Worm (Caenorhabditis elegans) whole organism, L3 larva: ENCODE results near the gene fbxb-57.

ENCODE experiments used
- ama-1 ChIP-seq: fragments of 150-350 bp; optimal IDR thresholded peaks from 2 replicates; lab custom pipeline; 2018
- ceh-16 ChIP-seq: sonication (generic microtip); optimal IDR thresholded peaks from 2 replicates; lab custom pipeline; 2017; ENCODE audit warnings: missing biosample characterization, missing genetic modification characterization
- ceh-28 ChIP-seq: fragments of 150-350 bp; optimal IDR thresholded peaks from 2 replicates; lab custom pipeline; 2014; ENCODE audit warnings: missing biosample characterization, missing genetic modification reagents, missing genetic modification characterization
- ceh-82 ChIP-seq: fragments of 150-350 bp; optimal IDR thresholded peaks from 2 replicates; lab custom pipeline; 2014; ENCODE audit warnings: missing biosample characterization, missing genetic modification characterization
- ceh-9 ChIP-seq: sonication (generic microtip); optimal IDR thresholded peaks from 2 replicates; lab custom pipeline; 2018; ENCODE audit warnings: missing biosample characterization, missing genetic modification characterization
- daf-12 ChIP-seq: fragments of 150-350 bp; optimal IDR thresholded peaks from 2 replicates; lab custom pipeline; 2014; ENCODE audit warnings: missing biosample characterization, missing genetic modification reagents, missing genetic modification characterization
- egl-5 ChIP-seq: fragments of 150-350 bp; optimal IDR thresholded peaks from 2 replicates; lab custom pipeline; 2017; ENCODE audit warnings: missing biosample characterization, missing genetic modification reagents, missing genetic modification characterization, inconsistent platforms
- elt-2 ChIP-seq: sonication (generic microtip); optimal IDR thresholded peaks from 2 replicates; lab custom pipeline; 2016; ENCODE audit warnings: missing genetic modification reagents, mild to moderate bottlenecking, missing genetic modification characterization, missing compliant biosample characterization
- elt-3 ChIP-seq, 3 experiments: fragments of 150-350 bp in 1 of 3; sonication (generic microtip) in 2 of 3; optimal IDR thresholded peaks; 2 replicates in 2 of 3; 4 replicates in 1 of 3; lab custom pipeline; 2014 to 2017; ENCODE audit warnings: missing biosample characterization in 3 of 3, missing genetic modification characterization in 3 of 3
- fkh-10 ChIP-seq: sonication (generic microtip); optimal IDR thresholded peaks from 2 replicates; lab custom pipeline; 2017; ENCODE audit warnings: missing biosample characterization, missing genetic modification reagents, missing genetic modification characterization
- fos-1 ChIP-seq: fragments of 150-350 bp; optimal IDR thresholded peaks from 2 replicates; lab custom pipeline; 2014; ENCODE audit warnings: missing biosample characterization, missing genetic modification characterization
- hmg-11 ChIP-seq: sonication (generic microtip); optimal IDR thresholded peaks from 2 replicates; lab custom pipeline; 2016; ENCODE audit warnings: missing genetic modification characterization, missing compliant biosample characterization
- jun-1 ChIP-seq: fragments of 150-350 bp; optimal IDR thresholded peaks from 2 replicates; lab custom pipeline; 2014; ENCODE audit warnings: missing biosample characterization, missing genetic modification reagents, missing genetic modification characterization
- lin-15B ChIP-seq: fragments of 150-350 bp; optimal IDR thresholded peaks from 2 replicates; lab custom pipeline; 2014; ENCODE audit warnings: missing biosample characterization, missing genetic modification characterization
- lin-39 ChIP-seq: fragments of 150-350 bp; optimal IDR thresholded peaks from 2 replicates; lab custom pipeline; 2018; ENCODE audit warnings: missing biosample characterization, missing genetic modification reagents, missing genetic modification characterization
- lsy-12 ChIP-seq: sonication (generic microtip); optimal IDR thresholded peaks from 2 replicates; lab custom pipeline; 2016; ENCODE audit warnings: mild to moderate bottlenecking, missing genetic modification characterization, missing compliant biosample characterization
- mdl-1 ChIP-seq: fragments of 150-350 bp; optimal IDR thresholded peaks from 2 replicates; lab custom pipeline; 2014; ENCODE audit warnings: missing biosample characterization, missing genetic modification characterization
- mml-1 ChIP-seq: fragments of 150-350 bp; sonication (generic microtip); optimal IDR thresholded peaks from 3 replicates; lab custom pipeline; 2014; ENCODE audit warnings: missing biosample characterization, missing genetic modification characterization
- nfya-1 ChIP-seq: sonication (generic microtip); optimal IDR thresholded peaks from 2 replicates; lab custom pipeline; 2017; ENCODE audit warnings: missing genetic modification characterization, mild to moderate bottlenecking, missing compliant biosample characterization, antibody characterized with exemption, moderate library complexity; ENCODE audit not compliant: insufficient read depth
- nhr-11 ChIP-seq: fragments of 150-350 bp; optimal IDR thresholded peaks from 2 replicates; lab custom pipeline; 2014; ENCODE audit warnings: missing biosample characterization, missing genetic modification characterization
- nhr-12 ChIP-seq: fragments of 150-350 bp; optimal IDR thresholded peaks from 2 replicates; lab custom pipeline; 2014; ENCODE audit warnings: missing biosample characterization, missing genetic modification characterization
- nhr-23 ChIP-seq: fragments of 150-350 bp; optimal IDR thresholded peaks from 2 replicates; lab custom pipeline; 2014; ENCODE audit warnings: missing biosample characterization, missing genetic modification reagents, missing genetic modification characterization
- nhr-28 ChIP-seq: fragments of 150-350 bp; optimal IDR thresholded peaks from 2 replicates; lab custom pipeline; 2014; ENCODE audit warnings: missing biosample characterization, missing genetic modification characterization
- nhr-43 ChIP-seq: sonication (generic microtip); optimal IDR thresholded peaks from 2 replicates; lab custom pipeline; 2016; ENCODE audit warnings: mild to moderate bottlenecking, missing genetic modification characterization, missing compliant biosample characterization; ENCODE audit not compliant: poor library complexity, severe bottlenecking
- nhr-76 ChIP-seq: fragments of 150-350 bp; sonication (generic microtip); optimal IDR thresholded peaks from 5 replicates; lab custom pipeline; 2014; ENCODE audit warnings: missing biosample characterization, missing genetic modification characterization
- nhr-77 ChIP-seq: fragments of 150-350 bp; optimal IDR thresholded peaks from 2 replicates; lab custom pipeline; 2014; ENCODE audit warnings: missing biosample characterization, missing genetic modification characterization
- sea-2 ChIP-seq: fragments of 150-350 bp; sonication (generic microtip); optimal IDR thresholded peaks from 4 replicates; lab custom pipeline; 2014; ENCODE audit warnings: missing biosample characterization, missing genetic modification reagents, missing genetic modification characterization
- skn-1 ChIP-seq: fragments of 150-350 bp; optimal IDR thresholded peaks from 2 replicates; lab custom pipeline; 2014; ENCODE audit warnings: missing biosample characterization, missing genetic modification characterization
- snpc-4 ChIP-seq: fragments of 150-350 bp; optimal IDR thresholded peaks from 2 replicates; lab custom pipeline; 2014; ENCODE audit warnings: missing biosample characterization, missing genetic modification characterization
- unc-39 ChIP-seq: sonication (generic microtip); optimal IDR thresholded peaks from 4 replicates; lab custom pipeline; 2017; ENCODE audit warnings: missing biosample characterization, missing genetic modification characterization
- unc-62 ChIP-seq: fragments of 150-350 bp; sonication (generic microtip); optimal IDR thresholded peaks from 4 replicates; lab custom pipeline; 2014; ENCODE audit warnings: missing biosample characterization, missing genetic modification reagents, missing genetic modification characterization
- zag-1 ChIP-seq: fragments of 150-350 bp; optimal IDR thresholded peaks from 2 replicates; lab custom pipeline; 2014; ENCODE audit warnings: missing biosample characterization, missing genetic modification characterization
- ztf-11 ChIP-seq: fragments of 150-350 bp; optimal IDR thresholded peaks from 2 replicates; lab custom pipeline; 2014; ENCODE audit warnings: missing biosample characterization, missing genetic modification characterization

The fbxb-57 gene

ce11 chrV:19320385-19320784 is 31.8 kb downstream of the fbxb-57 start, which contains the start of gene sdz-6:
sdz-6 (plus strand) TSS chrV:19320613.
- TF ChIP-seq elt-2 (tag; lab: Kevin White, UChicago) (peak; percentile 34), ama-1 (lab: Kevin White, UChicago) (no peak)

ce11 chrV:19322387-19322786 is 33.8 kb downstream of the fbxb-57 start, which contains the start of gene C43D7.4:
C43D7.4 (minus strand) TSS chrV:19322487.
- TF ChIP-seq unc-62 (GFP tag; lab: Kevin White, UChicago), result no peak
- no peak for TF ChIP-seq ceh-82
- TF ChIP-seq nhr-12 (tag; lab: Kevin White, UChicago), result no peak
- no peak for TF ChIP-seq skn-1
- TF ChIP-seq ceh-16 (tag; lab: Kevin White, UChicago), result no peak
- TF ChIP-seq zag-1, result no peak
- no peak for TF ChIP-seq mml-1 (tag; lab: Kevin White, UChicago)
- no peak for TF ChIP-seq ceh-28 (tag; lab: Kevin White, UChicago)
- TF ChIP-seq sea-2 (GFP tag; lab: Kevin White, UChicago), result no peak
- TF ChIP-seq elt-3 (tag; optimal IDR thresholded peaks at IDR 0.05; lab: Kevin White, UChicago), result no peak
- TF ChIP-seq mdl-1 (tag; lab: Kevin White, UChicago), result no peak
- TF ChIP-seq fkh-10, result no peak
- no peak for TF ChIP-seq hmg-11 (tag; lab: Kevin White, UChicago)
- no peak for TF ChIP-seq lsy-12
- no peak for TF ChIP-seq nhr-77 (tag; lab: Kevin White, UChicago)
- TF ChIP-seq nhr-28 (tag; lab: Kevin White, UChicago), result no peak
- TF ChIP-seq lin-15B (tag; lab: Kevin White, UChicago), result no peak
- TF ChIP-seq nfya-1 (tag; lab: Kevin White, UChicago), result no peak
- TF ChIP-seq unc-39, result no peak

DNA sequence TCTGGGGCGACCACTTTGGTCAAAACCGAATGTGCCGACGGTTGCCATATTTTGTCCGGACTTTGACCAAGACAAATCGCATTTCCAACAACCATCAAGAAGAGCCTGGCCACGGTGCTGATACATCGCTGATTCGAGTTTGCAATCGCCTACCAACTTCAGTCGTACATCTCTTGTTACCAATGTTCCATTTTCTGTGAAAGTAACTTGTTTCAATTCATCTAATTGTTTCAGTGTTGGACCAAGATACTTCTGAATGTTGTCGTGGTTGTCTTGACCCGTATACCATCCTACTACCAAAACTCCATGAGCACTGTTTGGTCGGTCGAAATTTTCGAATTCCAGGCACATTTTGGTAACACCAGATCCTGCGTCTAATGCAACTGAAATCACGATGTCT is 36.9 kb downstream of the fbxb-57 start:
- TF ChIP-seq elt-2 (tag; lab: Kevin White, UChicago) (no peak), nhr-12 (tag; lab: Kevin White, UChicago) (no peak), nhr-76 (tag; lab: Kevin White, UChicago) (no peak), egl-5 (tag; lab: Kevin White, UChicago) (no peak), ztf-11 (tag; lab: Kevin White, UChicago) (no peak), elt-3 (tag; optimal IDR thresholded peaks at IDR 0.05; lab: Kevin White, UChicago) (no peak), unc-62 (GFP tag; lab: Kevin White, UChicago) (no peak), daf-12 (tag; lab: Kevin White, UChicago) (no peak), fos-1 (no peak), fkh-10 (no peak), nhr-11 (tag; lab: Kevin White, UChicago) (no peak), unc-39 (no peak), nhr-43 (tag; lab: Kevin White, UChicago) (no peak), lsy-12 (no peak), ama-1 (lab: Kevin White, UChicago) (no peak), nhr-23 (tag; lab: Kevin White, UChicago) (no peak), lin-39 (tag; lab: Kevin White, UChicago) (no peak), jun-1 (tag; lab: Kevin White, UChicago) (no peak), nfya-1 (tag; lab: Kevin White, UChicago) (no peak), ceh-82 (no peak)
- TF ChIP-seq, all 47 proteins: peak for 0

- TF ChIP-seq ceh-9 (no peak), nhr-28 (tag; lab: Kevin White, UChicago) (no peak), nhr-12 (tag; lab: Kevin White, UChicago) (no peak), snpc-4 (no peak), jun-1 (tag; lab: Kevin White, UChicago) (no peak), ztf-11 (tag; lab: Kevin White, UChicago) (no peak), ceh-16 (tag; lab: Kevin White, UChicago) (no peak)
Measured at ce11 chrV:19329263-19329662, 40.7 kb downstream of the fbxb-57 start, which contains the start of gene fbxb-65. fbxb-65 (plus strand) TSS chrV:19329563.

DNA sequence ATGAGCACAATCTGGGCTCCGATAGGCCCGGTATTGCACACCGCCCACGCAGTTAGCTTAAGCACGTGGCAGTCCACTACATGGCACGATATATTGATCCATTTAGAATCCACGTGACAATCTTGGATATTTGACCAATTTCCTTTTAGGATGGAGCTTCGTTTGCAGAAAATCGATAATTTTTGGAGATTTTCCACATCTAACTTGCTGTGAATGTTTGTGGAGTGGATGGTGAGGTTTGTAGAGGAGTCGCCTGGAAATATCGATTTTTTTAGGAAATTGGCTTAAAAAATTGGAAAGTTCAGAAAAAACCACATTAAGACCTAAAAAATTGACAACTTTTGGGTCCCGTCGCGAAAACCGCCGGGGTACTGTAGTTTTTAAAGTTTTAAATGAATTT is 48.8 kb downstream of the fbxb-57 start:
- TF ChIP-seq fkh-10, result no peak
- TF ChIP-seq ceh-28 (tag; lab: Kevin White, UChicago), result peak; percentile 20
